ENCODE assay signal across 3 worm cellular contexts in genomic region chrV:15156504-15156903, ce11.
TF ChIP-seq lines count a peak whose summit lies in the region.

No protein-coding gene starts in this region.

TF ChIP-seq in whole organism, L2 larva, 48 proteins besides CTCF, POLR2A, EP300 and RAD21:
- TF ChIP-seq nhr-6 (tag; optimal IDR thresholded peaks at IDR 0.05; lab: Kevin White, UChicago), result no peak
- TF ChIP-seq nhr-23 (tag; optimal IDR thresholded peaks at IDR 0.05; lab: Kevin White, UChicago), result no peak
- TF ChIP-seq fos-1 (tag; optimal IDR thresholded peaks at IDR 0.05; lab: Kevin White, UChicago), result peak; percentile 8
- TF ChIP-seq nhr-25 (tag; optimal IDR thresholded peaks at IDR 0.05; lab: Kevin White, UChicago), result no peak
- TF ChIP-seq sma-3 (GFP tag; optimal IDR thresholded peaks at IDR 0.05; lab: Kevin White, UChicago), result peak; percentile 22
TF ChIP-seq in whole organism, L2 larva: peak in this region for 2.

TF ChIP-seq in whole organism, L4 larva, 104 proteins besides CTCF, POLR2A, EP300 and RAD21:
- TF ChIP-seq D1046.2 (GFP tag; IDR thresholded peaks at IDR 0.05; lab: Robert Waterston, UW) (peak; percentile 51; the same call in 1 of the 2 replicates), F26F4.8 (GFP tag; conservative IDR thresholded peaks at IDR 0.05; lab: Robert Waterston, UW) (peak; percentile 76; the same call in 1 of the 2 replicates), egl-27 (tag; optimal IDR thresholded peaks at IDR 0.05; lab: Kevin White, UChicago) (no peak), lsy-2 (tag; optimal IDR thresholded peaks at IDR 0.05; lab: Kevin White, UChicago) (no peak), nhr-102 (tag; optimal IDR thresholded peaks at IDR 0.05; lab: Kevin White, UChicago) (no peak), lim-7 (GFP tag; IDR thresholded peaks at IDR 0.05; lab: Robert Waterston, UW) (0 out of 2 replicates have a peak, but pooled peaks have one; percentile 68), mdl-1 (tag; optimal IDR thresholded peaks at IDR 0.05; lab: Kevin White, UChicago) (no peak), lin-15B (tag; optimal IDR thresholded peaks at IDR 0.05; lab: Kevin White, UChicago) (no peak), F10B5.3 (tag; optimal IDR thresholded peaks at IDR 0.05; lab: Kevin White, UChicago) (no peak), unc-130 (GFP tag; optimal IDR thresholded peaks at IDR 0.05; lab: Kevin White, UChicago) (peak; percentile 9), dmd-6 (GFP tag; IDR thresholded peaks at IDR 0.05; lab: Robert Waterston, UW) (no peak), sdz-12 (GFP tag; optimal IDR thresholded peaks at IDR 0.05; lab: Kevin White, UChicago) (no peak), dpl-1 (GFP tag; optimal IDR thresholded peaks at IDR 0.05; lab: Kevin White, UChicago) (no peak), ZK546.5 (tag; optimal IDR thresholded peaks at IDR 0.05; lab: Kevin White, UChicago) (no peak), nhr-77 (tag; optimal IDR thresholded peaks at IDR 0.05; lab: Kevin White, UChicago) (no peak)
TF ChIP-seq in whole organism, L4 larva: peak in this region for 4.

TF ChIP-seq in whole organism, young adult, 124 proteins besides CTCF, POLR2A, EP300 and RAD21:
- TF ChIP-seq lsy-27 (tag; optimal IDR thresholded peaks at IDR 0.05; lab: Kevin White, UChicago; ENCODE audit: borderline replicate concordance, insufficient read depth) (peak; percentile 2), hlh-26 (GFP tag; conservative IDR thresholded peaks at IDR 0.05; lab: Robert Waterston, UW) (no peak), die-1 (tag; optimal IDR thresholded peaks at IDR 0.05; lab: Kevin White, UChicago) (peak; percentile 41), ceh-100 (GFP tag; IDR thresholded peaks at IDR 0.05; lab: Robert Waterston, UW) (peak; percentile 25; the same call in 1 of the 2 replicates), ztf-6 (GFP tag; IDR thresholded peaks at IDR 0.05; lab: Robert Waterston, UW) (no peak), K12H6.12 (tag; optimal IDR thresholded peaks at IDR 0.05; lab: Kevin White, UChicago) (no peak), cebp-1 (GFP tag; IDR thresholded peaks at IDR 0.05; lab: Robert Waterston, UW) (no peak), cebp-1 (tag; optimal IDR thresholded peaks at IDR 0.05; lab: Kevin White, UChicago) (no peak), ceh-79 (tag; optimal IDR thresholded peaks at IDR 0.05; lab: Kevin White, UChicago) (no peak), chd-7 (tag; optimal IDR thresholded peaks at IDR 0.05; lab: Kevin White, UChicago) (no peak), repo-1 (tag; optimal IDR thresholded peaks at IDR 0.05; lab: Kevin White, UChicago) (no peak), lin-35 (GFP tag; optimal IDR thresholded peaks at IDR 0.05; lab: Kevin White, UChicago) (no peak), tbp1 (GFP tag; optimal IDR thresholded peaks at IDR 0.05; lab: Kevin White, UChicago) (peak; percentile 87), F23B12.7 (tag; optimal IDR thresholded peaks at IDR 0.05; lab: Kevin White, UChicago; ENCODE audit: insufficient read depth) (peak; percentile 77), rpc-1 (optimal IDR thresholded peaks at IDR 0.05; lab: Kevin White, UChicago) (peak; percentile 55), rpc-1 (tag; optimal IDR thresholded peaks at IDR 0.05; lab: Kevin White, UChicago) (peak; percentile 79), madf-8 (GFP tag; conservative IDR thresholded peaks at IDR 0.05; lab: Robert Waterston, UW) (no peak), pbrm-1 (GFP tag; IDR thresholded peaks at IDR 0.05; lab: Robert Waterston, UW) (peak; percentile 68; the same call in 1 of the 2 replicates), attf-5 (GFP tag; optimal IDR thresholded peaks at IDR 0.05; lab: Kevin White, UChicago) (peak; percentile 38), ztf-28 (GFP tag; IDR thresholded peaks at IDR 0.05; lab: Robert Waterston, UW) (0 out of 2 replicates have a peak, but pooled peaks have one; percentile 53), ceh-40 (GFP tag; IDR thresholded peaks at IDR 0.05; lab: Robert Waterston, UW) (no peak), D2030.7 (GFP tag; IDR thresholded peaks at IDR 0.05; lab: Robert Waterston, UW) (peak; percentile 75), C17E4.6 (GFP tag; IDR thresholded peaks at IDR 0.05; lab: Robert Waterston, UW) (no peak), egl-18 (GFP tag; IDR thresholded peaks at IDR 0.05; lab: Robert Waterston, UW) (no peak), B0261.1 (tag; optimal IDR thresholded peaks at IDR 0.05; lab: Kevin White, UChicago) (peak; percentile 78), nhr-90 (tag; optimal IDR thresholded peaks at IDR 0.05; lab: Kevin White, UChicago) (peak; percentile 17), snpc-1.1 (tag; optimal IDR thresholded peaks at IDR 0.05; lab: Kevin White, UChicago; ENCODE audit: insufficient read depth) (peak; percentile 17), hlh-12 (tag; optimal IDR thresholded peaks at IDR 0.05; lab: Kevin White, UChicago) (no peak), xnd-1 (tag; optimal IDR thresholded peaks at IDR 0.05; lab: Kevin White, UChicago) (no peak), hmg-1.2 (GFP tag; IDR thresholded peaks at IDR 0.05; lab: Robert Waterston, UW) (peak; percentile 62; the same call in 1 of the 2 replicates), fkh-3 (tag; optimal IDR thresholded peaks at IDR 0.05; lab: Kevin White, UChicago) (no peak), F10E7.11 (tag; optimal IDR thresholded peaks at IDR 0.05; lab: Kevin White, UChicago) (no peak), F22D6.2 (tag; optimal IDR thresholded peaks at IDR 0.05; lab: Kevin White, UChicago) (no peak), him-1 (tag; optimal IDR thresholded peaks at IDR 0.05; lab: Kevin White, UChicago) (peak; percentile 78), attf-6 (GFP tag; IDR thresholded peaks at IDR 0.05; lab: Robert Waterston, UW) (no peak), zfh-2 (GFP tag; conservative IDR thresholded peaks at IDR 0.05; lab: Robert Waterston, UW) (no peak)
